Worm (Caenorhabditis elegans): ENCODE measurements around the gene mrck-1.
A peak's percentile ranks its signal among the peaks of the same experiment; 100 is the strongest.

mrck-1 gene

ce11 chrV:6267237-6267812 is at the start of gene mrck-1:
mrck-1 (minus strand) TSS chrV:6267287.
- TF ChIP-seq F55B11.4 (tag; optimal IDR thresholded peaks at IDR 0.05; ENCODE audit: borderline replicate concordance, insufficient read depth) (no peak), F49E8.2 (tag; optimal IDR thresholded peaks at IDR 0.05; ENCODE audit: insufficient read depth) (no peak), nhr-90 (tag; optimal IDR thresholded peaks at IDR 0.05) (peak; percentile 51), F57A8.1 (GFP tag; optimal IDR thresholded peaks at IDR 0.05) (no peak), nhr-179 (tag; optimal IDR thresholded peaks at IDR 0.05) (no peak), Y67H2A.10 (GFP tag; conservative IDR thresholded peaks at IDR 0.05) (no peak), attf-5 (GFP tag; optimal IDR thresholded peaks at IDR 0.05) (peak; percentile 81), sdz-38 (tag; optimal IDR thresholded peaks at IDR 0.05) (no peak), B0261.1 (tag; optimal IDR thresholded peaks at IDR 0.05) (no peak), F37B4.10 (GFP tag; IDR thresholded peaks at IDR 0.05) (no peak), ztf-18 (tag; optimal IDR thresholded peaks at IDR 0.05) (peak; percentile 97), cebp-1 (GFP tag; IDR thresholded peaks at IDR 0.05) (peak; percentile 9; the same call in 1 of the 2 replicates), cebp-1 (tag; optimal IDR thresholded peaks at IDR 0.05) (peak; percentile 85), nfya-2 (GFP tag; IDR thresholded peaks at IDR 0.05) (no peak), F52B5.7 (tag; optimal IDR thresholded peaks at IDR 0.05) (no peak), C06A6.2 (GFP tag; conservative IDR thresholded peaks at IDR 0.05) (peak; percentile 85), T26A5.8 (tag; optimal IDR thresholded peaks at IDR 0.05) (no peak), sea-2 (GFP tag; IDR thresholded peaks at IDR 0.05) (no peak), aptf-3 (GFP tag; IDR thresholded peaks at IDR 0.05) (no peak), him-1 (tag; optimal IDR thresholded peaks at IDR 0.05) (no peak), lsl-1 (GFP tag; optimal IDR thresholded peaks at IDR 0.05) (peak; percentile 22), F57C9.4 (tag; optimal IDR thresholded peaks at IDR 0.05) (no peak), bed-1 (GFP tag; IDR thresholded peaks at IDR 0.05) (no peak), Y56A3A.18 (GFP tag; IDR thresholded peaks at IDR 0.05) (peak; percentile 37; the same call in 1 of the 2 replicates), pha-4 (tag; optimal IDR thresholded peaks at IDR 0.05) (no peak), efl-1 (GFP tag; optimal IDR thresholded peaks at IDR 0.05) (peak; percentile 42), rec-8 (tag; optimal IDR thresholded peaks at IDR 0.05) (no peak), Y53F4B.3 (GFP tag; IDR thresholded peaks at IDR 0.05) (no peak), lag-1 (GFP tag; IDR thresholded peaks at IDR 0.05) (no peak), ztf-6 (GFP tag; IDR thresholded peaks at IDR 0.05) (no peak), Y79H2A.3 (GFP tag; conservative IDR thresholded peaks at IDR 0.05) (no peak), ccch-3 (GFP tag; optimal IDR thresholded peaks at IDR 0.05) (no peak), attf-3 (GFP tag; conservative IDR thresholded peaks at IDR 0.05) (no peak), nhr-80 (tag; optimal IDR thresholded peaks at IDR 0.05) (peak; percentile 87), ceh-91 (GFP tag; IDR thresholded peaks at IDR 0.05) (no peak), dpl-1 (GFP tag; optimal IDR thresholded peaks at IDR 0.05) (peak; percentile 58), tbx-9 (tag; optimal IDR thresholded peaks at IDR 0.05; ENCODE audit: borderline replicate concordance) (no peak), ztf-25 (GFP tag; IDR thresholded peaks at IDR 0.05) (no peak), egrh-3 (GFP tag; IDR thresholded peaks at IDR 0.05) (no peak), F39B2.1 (GFP tag; IDR thresholded peaks at IDR 0.05) (no peak), nhr-27 (tag; optimal IDR thresholded peaks at IDR 0.05) (no peak), ZK185.1 (tag; optimal IDR thresholded peaks at IDR 0.05; ENCODE audit: poor library complexity, severe bottlenecking) (peak; percentile 81), ama-1 (optimal IDR thresholded peaks at IDR 0.05) (no peak), ama-1 (GFP tag; optimal IDR thresholded peaks at IDR 0.05) (no peak), fkh-3 (tag; optimal IDR thresholded peaks at IDR 0.05) (no peak), ekl-4 (GFP tag; IDR thresholded peaks at IDR 0.05) (peak; percentile 80), somi-1 (GFP tag; optimal IDR thresholded peaks at IDR 0.05) (peak; percentile 89), madf-6 (GFP tag; IDR thresholded peaks at IDR 0.05) (peak; percentile 77), hmg-1.2 (GFP tag; IDR thresholded peaks at IDR 0.05) (peak; percentile 67), F10E7.11 (tag; optimal IDR thresholded peaks at IDR 0.05) (no peak)
